Fruit fly (Drosophila melanogaster) whole organism, embryonic: ENCODE results near the gene CG5934.
A peak's percentile ranks its signal among the peaks of the same experiment; 100 is the strongest.

Experiments
- CG10147 ChIP-seq: fragments of 200-800 bp; sonication (Bioruptor generic); optimal IDR thresholded peaks from 2 replicates; lab custom pipeline; 2019; ENCODE audit warnings: missing biosample characterization, mild to moderate bottlenecking, missing genetic modification characterization, moderate library complexity
- CG11093 ChIP-seq: fragments of 200-800 bp; sonication (Bioruptor generic); IDR thresholded peaks from 3 replicates; pipeline ENCODE4 v1.3.6; 2022; ENCODE audit warnings: missing biosample characterization, missing genetic modification characterization
- CG11504 ChIP-seq: fragments of 200-800 bp; sonication (Bioruptor generic); optimal IDR thresholded peaks from 3 replicates; lab custom pipeline; 2019; ENCODE audit warnings: missing biosample characterization, mild to moderate bottlenecking, missing genetic modification characterization, moderate library complexity
- CG12071 ChIP-seq: fragments of 200-800 bp; sonication (Bioruptor generic); optimal IDR thresholded peaks from 3 replicates; lab custom pipeline; 2018; ENCODE audit warnings: missing biosample characterization, mild to moderate bottlenecking, missing genetic modification characterization
- CG12155 ChIP-seq: fragments of 200-800 bp; sonication (Bioruptor generic); optimal IDR thresholded peaks from 3 replicates; lab custom pipeline; 2016; ENCODE audit warnings: missing biosample characterization, missing genetic modification characterization
- CG12219 ChIP-seq: fragments of 200-800 bp; sonication (Bioruptor generic); optimal IDR thresholded peaks from 3 replicates; lab custom pipeline; 2018; ENCODE audit warnings: missing biosample characterization, mild to moderate bottlenecking, missing genetic modification characterization
- CG12659 ChIP-seq: fragments of 200-800 bp; sonication (Bioruptor generic); optimal IDR thresholded peaks from 3 replicates; lab custom pipeline; 2017; ENCODE audit warnings: mild to moderate bottlenecking, missing biosample characterization, missing genetic modification reagents, missing genetic modification characterization
- CG13123 ChIP-seq: fragments of 200-800 bp; sonication (Bioruptor generic); optimal IDR thresholded peaks from 2 replicates; lab custom pipeline; 2016; ENCODE audit warnings: missing biosample characterization, missing genetic modification characterization
- CG14441 ChIP-seq: fragments of 200-800 bp; sonication (Bioruptor generic); IDR thresholded peaks from 2 replicates; pipeline ENCODE4 v1.3.6; 2022; ENCODE audit warnings: missing biosample characterization, missing genetic modification characterization
- CG1602 ChIP-seq: fragments of 200-800 bp; sonication (Bioruptor generic); optimal IDR thresholded peaks from 3 replicates; lab custom pipeline; 2016; ENCODE audit warnings: missing biosample characterization, missing genetic modification characterization
- CG1647 ChIP-seq: fragments of 200-800 bp; sonication (Bioruptor generic); optimal IDR thresholded peaks from 3 replicates; lab custom pipeline; 2016; ENCODE audit warnings: missing biosample characterization, missing genetic modification characterization
- CG16813 ChIP-seq: fragments of 200-800 bp; sonication (Bioruptor generic); IDR thresholded peaks from 3 replicates; pipeline ENCODE4 v1.3.6; 2022; ENCODE audit warnings: missing biosample characterization, missing genetic modification characterization; ENCODE audit not compliant: partially characterized antibody
- CG17186 ChIP-seq: fragments of 200-800 bp; sonication (Bioruptor generic); optimal IDR thresholded peaks from 3 replicates; lab custom pipeline; 2017; ENCODE audit warnings: missing biosample characterization, missing genetic modification reagents, missing genetic modification characterization
- CG2116 ChIP-seq: fragments of 200-800 bp; sonication (Bioruptor generic); optimal IDR thresholded peaks from 3 replicates; lab custom pipeline; 2018; ENCODE audit warnings: missing biosample characterization, mild to moderate bottlenecking, missing genetic modification characterization
- CG2875 ChIP-seq: fragments of 200-800 bp; sonication (Bioruptor generic); optimal IDR thresholded peaks from 2 replicates; lab custom pipeline; 2017; ENCODE audit warnings: missing biosample characterization, mild to moderate bottlenecking, missing genetic modification characterization, missing genetic modification reagents
- CG31388 ChIP-seq: fragments of 200-800 bp; sonication (Bioruptor generic); optimal IDR thresholded peaks from 2 replicates; lab custom pipeline; 2016; ENCODE audit warnings: missing biosample characterization, missing genetic modification characterization
- CG3163 ChIP-seq: fragments of 200-800 bp; sonication (Bioruptor generic); optimal IDR thresholded peaks from 3 replicates; lab custom pipeline; 2016; ENCODE audit warnings: missing biosample characterization, missing genetic modification characterization
- CG3281 ChIP-seq: fragments of 200-800 bp; sonication (Bioruptor generic); optimal IDR thresholded peaks from 3 replicates; lab custom pipeline; 2017; ENCODE audit warnings: missing biosample characterization, mild to moderate bottlenecking, missing genetic modification characterization
- CG34224 ChIP-seq: fragments of 200-800 bp; sonication (Bioruptor generic); IDR thresholded peaks from 3 replicates; pipeline ENCODE4 v1.3.6; 2022; ENCODE audit warnings: missing biosample characterization, missing genetic modification characterization; ENCODE audit not compliant: partially characterized antibody
- CG4854 ChIP-seq: fragments of 200-800 bp; sonication (Bioruptor generic); optimal IDR thresholded peaks from 2 replicates; lab custom pipeline; 2016; ENCODE audit warnings: missing biosample characterization, missing genetic modification characterization, inconsistent platforms
- CG6272 ChIP-seq: fragments of 200-800 bp; sonication (Bioruptor generic); IDR thresholded peaks from 2 replicates; pipeline ENCODE4 v1.3.6; 2022; ENCODE audit warnings: missing biosample characterization, missing genetic modification characterization
- Dfd ChIP-seq, 2 experiments: fragments of >200 bp; optimal IDR thresholded peaks; 2 replicates each; lab custom pipeline; 2017; ENCODE audit warnings: missing biosample characterization in 2 of 2, missing genetic modification characterization in 2 of 2
- Doc2 ChIP-seq: fragments of 200-800 bp; sonication (Bioruptor generic); IDR thresholded peaks from 2 replicates; pipeline ENCODE4 v1.3.6; 2022; ENCODE audit warnings: missing biosample characterization, missing genetic modification characterization
- Eip74EF ChIP-seq, 2 experiments: fragments of 200-800 bp in 1 of 2; fragments of >200 bp in 1 of 2; sonication (Bioruptor generic) in 1 of 2; optimal IDR thresholded peaks; 2 replicates each; lab custom pipeline; 2017 to 2019; ENCODE audit warnings: missing biosample characterization in 2 of 2, missing genetic modification characterization in 2 of 2, mild to moderate bottlenecking in 1 of 2, moderate library complexity in 1 of 2
- Ets65A ChIP-seq: fragments of 200-800 bp; sonication (Bioruptor generic); peaks from one replicate; lab custom pipeline; 2016; ENCODE audit warnings: missing biosample characterization, missing genetic modification characterization
- HLH3B ChIP-seq: fragments of 200-800 bp; sonication (Bioruptor generic); IDR thresholded peaks from 2 replicates; pipeline ENCODE4 v1.3.6; 2022; ENCODE audit warnings: missing biosample characterization, missing genetic modification characterization
- Ravus ChIP-seq: fragments of 200-800 bp; sonication (Bioruptor generic); IDR thresholded peaks from 2 replicates; pipeline ENCODE4 v1.3.6; 2022; ENCODE audit warnings: missing biosample characterization, missing genetic modification characterization
- Rfx ChIP-seq: fragments of 200-800 bp; sonication (Bioruptor generic); IDR thresholded peaks from 2 replicates; pipeline ENCODE4 v1.3.6; 2022; ENCODE audit warnings: missing biosample characterization, missing genetic modification characterization
- al ChIP-seq: fragments of 200-800 bp; sonication (Bioruptor generic); IDR thresholded peaks from 2 replicates; pipeline ENCODE4 v1.3.6; 2022; ENCODE audit warnings: missing biosample characterization, missing genetic modification characterization
- amos ChIP-seq: fragments of 200-800 bp; sonication (Bioruptor generic); IDR thresholded peaks from 2 replicates; pipeline ENCODE4 v1.3.6; 2022; ENCODE audit warnings: missing biosample characterization, missing genetic modification characterization; ENCODE audit not compliant: partially characterized antibody
- bigmax ChIP-seq: fragments of 200-800 bp; sonication (Bioruptor generic); optimal IDR thresholded peaks from 2 replicates; lab custom pipeline; 2018; ENCODE audit warnings: missing biosample characterization, mild to moderate bottlenecking, missing genetic modification characterization
- bowl ChIP-seq: fragments of 200-800 bp; sonication (Bioruptor generic); IDR thresholded peaks from 2 replicates; pipeline ENCODE4 v1.3.6; 2022; ENCODE audit warnings: missing biosample characterization, missing genetic modification characterization
- br ChIP-seq: fragments of >200 bp; optimal IDR thresholded peaks from 2 replicates; lab custom pipeline; 2017
- crol ChIP-seq: fragments of 200-800 bp; sonication (Bioruptor generic); IDR thresholded peaks from 2 replicates; pipeline ENCODE4 v1.3.6; 2022; ENCODE audit warnings: missing biosample characterization, missing genetic modification characterization
- ewg ChIP-seq: fragments of 200-800 bp; sonication (Bioruptor generic); optimal IDR thresholded peaks from 3 replicates; lab custom pipeline; 2017; ENCODE audit warnings: mild to moderate bottlenecking, missing biosample characterization, missing genetic modification reagents, missing genetic modification characterization
- fd64A ChIP-seq: fragments of 200-800 bp; sonication (Bioruptor generic); optimal IDR thresholded peaks from 3 replicates; lab custom pipeline; 2018; ENCODE audit warnings: missing biosample characterization, mild to moderate bottlenecking, missing genetic modification characterization
- jumu ChIP-seq: fragments of 200-800 bp; sonication (Bioruptor generic); optimal IDR thresholded peaks from 3 replicates; lab custom pipeline; 2016; ENCODE audit warnings: missing biosample characterization, missing genetic modification characterization
- lola ChIP-seq, 3 experiments: fragments of >200 bp in 2 of 3; fragments of 200-800 bp in 1 of 3; sonication (Bioruptor generic) in 1 of 3; optimal IDR thresholded peaks; 2 replicates each; lab custom pipeline; 2017 to 2019; ENCODE audit warnings: missing biosample characterization in 3 of 3, missing genetic modification characterization in 3 of 3, mild to moderate bottlenecking in 1 of 3, moderate library complexity in 1 of 3
- nerfin-1 ChIP-seq: fragments of 200-800 bp; sonication (Bioruptor generic); optimal IDR thresholded peaks from 3 replicates; lab custom pipeline; 2019; ENCODE audit warnings: missing biosample characterization, mild to moderate bottlenecking, missing genetic modification characterization, moderate library complexity
- pan ChIP-seq, 4 experiments: fragments of >200 bp in 3 of 4; fragments of 200-800 bp in 1 of 4; sonication (Bioruptor generic) in 1 of 4; optimal IDR thresholded peaks in 3 of 4; IDR thresholded peaks in 1 of 4; 2 replicates each; pipeline versions ENCODE4 v1.3.6 to Lab custom; 2017 to 2022; ENCODE audit warnings: missing biosample characterization in 2 of 4, missing genetic modification characterization in 2 of 4, mixed read lengths in 1 of 4
- psq ChIP-seq: fragments of 200-800 bp; sonication (Bioruptor generic); optimal IDR thresholded peaks from 2 replicates; lab custom pipeline; 2017; ENCODE audit warnings: missing biosample characterization, missing genetic modification characterization
- rib ChIP-seq: fragments of 200-800 bp; sonication (Bioruptor generic); IDR thresholded peaks from 2 replicates; pipeline ENCODE4 v1.3.6; 2022; ENCODE audit warnings: missing biosample characterization, missing genetic modification characterization
- salm ChIP-seq: fragments of 200-800 bp; sonication (Bioruptor generic); optimal IDR thresholded peaks from 2 replicates; lab custom pipeline; 2018; ENCODE audit warnings: missing biosample characterization, mild to moderate bottlenecking, missing genetic modification characterization
- sd ChIP-seq: fragments of 200-800 bp; sonication (Bioruptor generic); optimal IDR thresholded peaks from 3 replicates; lab custom pipeline; 2018; ENCODE audit warnings: missing biosample characterization, mild to moderate bottlenecking, missing genetic modification characterization, moderate library complexity
- shn ChIP-seq: fragments of 200-800 bp; sonication (Bioruptor generic); optimal IDR thresholded peaks from 3 replicates; lab custom pipeline; 2016; ENCODE audit warnings: missing biosample characterization, missing genetic modification characterization
- so ChIP-seq: fragments of 200-800 bp; sonication (Bioruptor generic); IDR thresholded peaks from 3 replicates; pipeline ENCODE4 v1.3.6; 2022; ENCODE audit warnings: missing biosample characterization, missing genetic modification characterization
- stwl ChIP-seq: fragments of 200-800 bp; sonication (Bioruptor generic); optimal IDR thresholded peaks from 3 replicates; lab custom pipeline; 2018; ENCODE audit warnings: missing biosample characterization, mild to moderate bottlenecking, missing genetic modification characterization, moderate library complexity
- yki ChIP-seq: fragments of >200 bp; optimal IDR thresholded peaks from 3 replicates; lab custom pipeline; 2018
- zf30C ChIP-seq: fragments of 200-800 bp; sonication (Bioruptor generic); optimal IDR thresholded peaks from 3 replicates; lab custom pipeline; 2018; ENCODE audit warnings: missing biosample characterization, mild to moderate bottlenecking, missing genetic modification characterization

The CG5934 gene

DNA sequence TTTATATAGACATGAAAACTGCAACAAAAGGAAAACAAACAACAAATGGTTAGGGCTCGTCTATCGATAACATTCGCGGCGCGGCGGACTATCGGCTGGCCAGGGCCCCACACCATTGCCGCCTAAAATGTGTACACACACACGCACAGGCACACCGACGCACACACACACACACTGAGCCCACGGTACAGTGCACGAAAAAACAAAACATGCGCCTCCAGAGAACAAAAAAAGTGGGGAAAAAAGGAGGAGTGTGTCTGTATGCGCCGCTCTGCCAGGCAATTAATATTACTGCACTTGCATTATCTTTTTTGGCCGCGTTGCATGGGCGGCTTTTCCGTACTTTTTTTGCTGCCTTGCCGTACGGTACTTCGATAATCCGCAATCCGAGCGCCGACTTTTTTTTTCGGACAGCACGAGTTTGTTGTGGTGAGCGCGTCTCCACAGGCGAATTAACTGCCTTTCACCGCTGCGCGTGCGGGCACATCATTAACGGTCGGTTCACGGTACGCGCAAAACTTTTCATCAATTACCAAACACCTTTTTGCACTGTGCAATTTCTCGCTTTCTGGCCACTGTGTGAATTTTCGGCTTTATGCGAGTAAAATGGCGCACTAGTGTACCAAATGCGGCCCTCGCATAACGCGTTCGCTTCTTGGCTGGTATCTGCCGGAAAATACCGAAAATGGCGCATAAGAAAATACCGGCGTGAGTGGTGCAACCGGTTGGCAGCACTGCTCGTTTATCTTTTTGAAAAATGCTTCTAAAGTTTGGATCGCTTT lies 9.9 kb upstream of the CG5934 start, which contains the start of gene woc (continued):
- 0 out of 3 replicates have a peak, but pooled peaks have one; percentile 21 for TF ChIP-seq CG11093 (GFP tag; lab: Robert Waterston, UW)
- no peak for TF ChIP-seq CG31388 (GFP tag; lab: Kevin White, UChicago)
- TF ChIP-seq CG14441 = 0 out of 2 replicates have a peak, but pooled peaks have one; percentile 15
- peak; percentile 62 for TF ChIP-seq jumu (GFP tag; lab: Kevin White, UChicago)
- no peak for TF ChIP-seq salm (tag; lab: Kevin White, UChicago)
- no peak for TF ChIP-seq CG12071 (GFP tag; lab: Kevin White, UChicago)
- peak; percentile 71 for TF ChIP-seq CG16813 (GFP tag; lab: Robert Waterston, UW)
- TF ChIP-seq CG3163 (GFP tag; lab: Kevin White, UChicago) = peak; percentile 33
- peak; percentile 45 for TF ChIP-seq CG1602 (GFP tag; lab: Kevin White, UChicago)
- TF ChIP-seq CG12155 (GFP tag; lab: Kevin White, UChicago) = no peak
- TF ChIP-seq Eip74EF (GFP tag; optimal IDR thresholded peaks at IDR 0.05; lab: Kevin White, UChicago) = no peak
- TF ChIP-seq crol = no peak
- peak; percentile 40 for TF ChIP-seq bigmax (GFP tag; lab: Kevin White, UChicago)
- TF ChIP-seq CG34224 (GFP tag; lab: Robert Waterston, UW) = peak; percentile 88
- TF ChIP-seq ewg = no peak
- TF ChIP-seq CG10147 = no peak
- TF ChIP-seq Dfd (GFP tag; optimal IDR thresholded peaks at IDR 0.05; lab: Kevin White, UChicago) = no peak
- TF ChIP-seq yki (lab: Kevin White, UChicago) = no peak
- TF ChIP-seq br = no peak
- TF ChIP-seq CG4854 (GFP tag; lab: Kevin White, UChicago) = no peak
- peak; percentile 78 for TF ChIP-seq CG12659 (GFP tag; lab: Kevin White, UChicago)
- peak; percentile 85 for TF ChIP-seq amos
- TF ChIP-seq shn (GFP tag; lab: Kevin White, UChicago) = peak; percentile 44
- no peak for TF ChIP-seq sd
- peak; percentile 63 for TF ChIP-seq Rfx (GFP tag; lab: Robert Waterston, UW)
- peak; percentile 88 for TF ChIP-seq CG17186
- TF ChIP-seq lola (GFP tag; optimal IDR thresholded peaks at IDR 0.05; lab: Kevin White, UChicago) = peak in 1 of 3 experiments; percentile 5
- no peak for TF ChIP-seq pan (optimal IDR thresholded peaks at IDR 0.05; lab: Kevin White, UChicago)
- TF ChIP-seq pan (GFP tag; optimal IDR thresholded peaks at IDR 0.05 in 1 of 2, IDR thresholded peaks at IDR 0.05 in 1 of 2) = no peak
- no peak; the same call in 1 of the 2 replicates for TF ChIP-seq rib (GFP tag; lab: Robert Waterston, UW)
- no peak for TF ChIP-seq CG11504 (tag; lab: Kevin White, UChicago)
- TF ChIP-seq CG6272 = 0 out of 2 replicates have a peak, but pooled peaks have one; percentile 38
- no peak for TF ChIP-seq CG1647 (GFP tag; lab: Kevin White, UChicago)
- peak; percentile 95 for TF ChIP-seq Ets65A
- peak; percentile 40 for TF ChIP-seq nerfin-1 (tag; lab: Kevin White, UChicago)
- TF ChIP-seq zf30C = peak; percentile 90
- TF ChIP-seq Doc2 (GFP tag; lab: Robert Waterston, UW) = no peak
- TF ChIP-seq CG2116 (GFP tag; lab: Kevin White, UChicago) = peak; percentile 63
- TF ChIP-seq CG12219 (GFP tag; lab: Kevin White, UChicago) = no peak
- TF ChIP-seq stwl (tag; lab: Kevin White, UChicago) = peak; percentile 90
- no peak for TF ChIP-seq CG2875
- peak; percentile 46 for TF ChIP-seq CG3281 (GFP tag; lab: Kevin White, UChicago)
- TF ChIP-seq so (GFP tag; lab: Robert Waterston, UW) = peak; percentile 28; the same call in 1 of the 3 replicates
- no peak for TF ChIP-seq CG13123 (GFP tag; lab: Kevin White, UChicago)
- TF ChIP-seq fd64A (GFP tag; lab: Kevin White, UChicago) = no peak
- no peak for TF ChIP-seq al (GFP tag; lab: Robert Waterston, UW)
- no peak for TF ChIP-seq bowl (GFP tag; lab: Robert Waterston, UW)
- no peak for TF ChIP-seq psq (GFP tag; lab: Kevin White, UChicago)
- peak; percentile 4; the same call in 1 of the 2 replicates for TF ChIP-seq Ravus (GFP tag; lab: Robert Waterston, UW)
- peak; percentile 52; the same call in 1 of the 2 replicates for TF ChIP-seq HLH3B (GFP tag; lab: Robert Waterston, UW)
